Fruit fly (Drosophila melanogaster) whole organism, embryonic: Measurements from ENCODE around the gene p38b.

Experiments used
- Ada2b ChIP-seq: fragments of 200-800 bp; sonication (Bioruptor generic); IDR thresholded peaks from 2 replicates; pipeline ENCODE4 v1.3.6; 2022; ENCODE audit warnings: missing biosample characterization, missing genetic modification characterization
- Bdp1 ChIP-seq: fragments of 200-800 bp; sonication (Bioruptor generic); optimal IDR thresholded peaks from 3 replicates; lab custom pipeline; 2016; ENCODE audit warnings: missing biosample characterization, missing genetic modification characterization
- CG10267 ChIP-seq: fragments of 200-800 bp; sonication (Bioruptor generic); optimal IDR thresholded peaks from 2 replicates; lab custom pipeline; 2018; ENCODE audit warnings: missing biosample characterization, mild to moderate bottlenecking, missing genetic modification characterization, moderate library complexity
- CG11695 ChIP-seq: fragments of 200-800 bp; sonication (Bioruptor generic); IDR thresholded peaks from 3 replicates; pipeline ENCODE4 v1.3.6; 2022; ENCODE audit warnings: missing biosample characterization, missing genetic modification characterization
- CG14014 ChIP-seq: fragments of 200-800 bp; sonication (Bioruptor generic); IDR thresholded peaks from 2 replicates; pipeline ENCODE4 v1.3.6; 2022; ENCODE audit warnings: missing biosample characterization, missing genetic modification characterization
- CG14050 ChIP-seq: fragments of 200-800 bp; sonication (Bioruptor generic); IDR thresholded peaks from 3 replicates; pipeline ENCODE4 v1.3.6; 2022; ENCODE audit warnings: missing biosample characterization, missing genetic modification characterization
- CG15514 ChIP-seq: fragments of 200-800 bp; sonication (Bioruptor generic); optimal IDR thresholded peaks from 3 replicates; lab custom pipeline; 2017; ENCODE audit warnings: missing biosample characterization, missing genetic modification characterization, mild to moderate bottlenecking, moderate library complexity, missing genetic modification reagents
- CG1602 ChIP-seq: fragments of 200-800 bp; sonication (Bioruptor generic); optimal IDR thresholded peaks from 3 replicates; lab custom pipeline; 2016; ENCODE audit warnings: missing biosample characterization, missing genetic modification characterization
- CG1603 ChIP-seq: fragments of 200-800 bp; sonication (Bioruptor generic); optimal IDR thresholded peaks from 2 replicates; lab custom pipeline; 2019; ENCODE audit warnings: missing biosample characterization, mild to moderate bottlenecking, missing genetic modification characterization, moderate library complexity
- CG16779 ChIP-seq: fragments of 200-800 bp; sonication (Bioruptor generic); IDR thresholded peaks from 2 replicates; pipeline ENCODE4 v1.3.6; 2022; ENCODE audit warnings: missing biosample characterization, missing genetic modification characterization
- CG17328 ChIP-seq: fragments of 200-800 bp; sonication (Bioruptor generic); IDR thresholded peaks from 2 replicates; pipeline ENCODE4 v1.3.6; 2022; ENCODE audit warnings: missing biosample characterization, missing genetic modification characterization
- CG30020 ChIP-seq: fragments of 200-800 bp; optimal IDR thresholded peaks from 2 replicates; lab custom pipeline; 2019; ENCODE audit warnings: missing biosample characterization, mild to moderate bottlenecking, missing genetic modification characterization, moderate library complexity
- CG4617 ChIP-seq: fragments of 200-800 bp; sonication (Bioruptor generic); optimal IDR thresholded peaks from 3 replicates; lab custom pipeline; 2016; ENCODE audit warnings: missing biosample characterization, missing genetic modification characterization, borderline replicate concordance
- CG6791 ChIP-seq: fragments of 200-800 bp; sonication (Bioruptor generic); IDR thresholded peaks from 3 replicates; pipeline ENCODE4 v1.3.6; 2022; ENCODE audit warnings: missing biosample characterization, missing genetic modification characterization; ENCODE audit not compliant: partially characterized antibody
- CG7839 ChIP-seq: fragments of 200-800 bp; sonication (Bioruptor generic); optimal IDR thresholded peaks from 3 replicates; lab custom pipeline; 2018; ENCODE audit warnings: missing biosample characterization, mild to moderate bottlenecking, missing genetic modification characterization, moderate library complexity
- CG9797 ChIP-seq: fragments of 200-800 bp; sonication (Bioruptor generic); optimal IDR thresholded peaks from 3 replicates; lab custom pipeline; 2018; ENCODE audit warnings: missing biosample characterization, mild to moderate bottlenecking, missing genetic modification characterization
- CHES-1-like ChIP-seq: fragments of 200-800 bp; sonication (Bioruptor generic); optimal IDR thresholded peaks from 2 replicates; lab custom pipeline; 2016; ENCODE audit warnings: missing biosample characterization, missing genetic modification characterization
- CoRest ChIP-seq: fragments of 200-800 bp; sonication (Bioruptor generic); optimal IDR thresholded peaks from 3 replicates; lab custom pipeline; 2018; ENCODE audit warnings: missing biosample characterization, mild to moderate bottlenecking, missing genetic modification characterization, moderate library complexity
- Dip2 ChIP-seq: fragments of 200-800 bp; sonication (Bioruptor generic); IDR thresholded peaks from 2 replicates; pipeline ENCODE4 v1.3.6; 2022; ENCODE audit warnings: missing biosample characterization, missing genetic modification characterization
- Dll ChIP-seq: fragments of 200-800 bp; sonication (Bioruptor generic); IDR thresholded peaks from 4 replicates; pipeline ENCODE4 v1.3.6; 2022; ENCODE audit warnings: missing biosample characterization, missing genetic modification characterization; ENCODE audit not compliant: partially characterized antibody
- E2f1 ChIP-seq: fragments of 200-800 bp; sonication (Bioruptor generic); IDR thresholded peaks from 2 replicates; pipeline ENCODE4 v1.3.6; 2022; ENCODE audit warnings: missing biosample characterization, missing genetic modification characterization
- GATAe ChIP-seq: fragments of 200-800 bp; sonication (Bioruptor generic); conservative IDR thresholded peaks from 2 replicates; pipeline ENCODE4 v1.3.6; 2022; ENCODE audit warnings: missing biosample characterization, missing genetic modification characterization
- Gug ChIP-seq: fragments of 200-800 bp; sonication (Bioruptor generic); IDR thresholded peaks from 4 replicates; pipeline ENCODE4 v1.3.6; 2022; ENCODE audit warnings: missing biosample characterization, missing genetic modification characterization
- HHEX ChIP-seq: fragments of 200-800 bp; sonication (Bioruptor generic); optimal IDR thresholded peaks from 3 replicates; lab custom pipeline; 2017; ENCODE audit warnings: missing biosample characterization, mild to moderate bottlenecking, missing genetic modification characterization, missing genetic modification reagents
- HLH4C ChIP-seq: fragments of 200-800 bp; sonication (Bioruptor generic); IDR thresholded peaks from 3 replicates; pipeline ENCODE4 v1.3.6; 2022; ENCODE audit warnings: missing biosample characterization, missing genetic modification characterization; ENCODE audit not compliant: partially characterized antibody
- Hr78 ChIP-seq, 2 experiments: fragments of 200-800 bp in 1 of 2; fragments of >200 bp in 1 of 2; sonication (Bioruptor generic) in 1 of 2; optimal IDR thresholded peaks; 2 replicates each; lab custom pipeline; 2017 to 2019; ENCODE audit warnings: missing biosample characterization in 2 of 2, missing genetic modification characterization in 2 of 2, mild to moderate bottlenecking in 1 of 2, moderate library complexity in 1 of 2
- Kr ChIP-seq: fragments of 200-800 bp; sonication (Bioruptor generic); optimal IDR thresholded peaks from 2 replicates; lab custom pipeline; 2017; ENCODE audit warnings: missing biosample characterization, mild to moderate bottlenecking, missing genetic modification characterization
- MBD-R2 ChIP-seq: fragments of 200-800 bp; sonication (Bioruptor generic); IDR thresholded peaks from 2 replicates; pipeline ENCODE4 v1.3.6; 2022; ENCODE audit warnings: missing biosample characterization, missing genetic modification characterization
- Max ChIP-seq: fragments of 200-800 bp; sonication (Bioruptor generic); optimal IDR thresholded peaks from 2 replicates; lab custom pipeline; 2016; ENCODE audit warnings: missing biosample characterization, mild to moderate bottlenecking, missing genetic modification characterization
- Med ChIP-seq: fragments of 200-800 bp; sonication (Bioruptor generic); peaks from one replicate; lab custom pipeline; 2016; ENCODE audit warnings: missing biosample characterization, missing genetic modification characterization, mild to moderate bottlenecking, inconsistent platforms, moderate library complexity
- Opbp ChIP-seq: fragments of 200-800 bp; sonication (Bioruptor generic); IDR thresholded peaks from 3 replicates; pipeline ENCODE4 v1.3.6; 2022; ENCODE audit warnings: missing biosample characterization, missing genetic modification characterization; ENCODE audit not compliant: partially characterized antibody
- Ravus ChIP-seq: fragments of 200-800 bp; sonication (Bioruptor generic); IDR thresholded peaks from 2 replicates; pipeline ENCODE4 v1.3.6; 2022; ENCODE audit warnings: missing biosample characterization, missing genetic modification characterization
- ac ChIP-seq: fragments of 200-800 bp; sonication (Bioruptor generic); optimal IDR thresholded peaks from 3 replicates; lab custom pipeline; 2017; ENCODE audit warnings: missing biosample characterization, mild to moderate bottlenecking, missing genetic modification characterization
- bsh ChIP-seq, 2 experiments: fragments of 200-800 bp; sonication (Bioruptor generic); optimal IDR thresholded peaks; 2 replicates each; lab custom pipeline; 2017 to 2018; ENCODE audit warnings: mild to moderate bottlenecking in 2 of 2, missing biosample characterization in 2 of 2, missing genetic modification characterization in 2 of 2, moderate library complexity in 1 of 2
- caup ChIP-seq: fragments of 200-800 bp; sonication (Bioruptor generic); optimal IDR thresholded peaks from 3 replicates; lab custom pipeline; 2017; ENCODE audit warnings: missing biosample characterization, mild to moderate bottlenecking, missing genetic modification characterization, moderate library complexity; ENCODE audit not compliant: severe bottlenecking
- dan ChIP-seq: fragments of 200-800 bp; sonication (Bioruptor generic); IDR thresholded peaks from 2 replicates; pipeline ENCODE4 v1.3.6; 2022; ENCODE audit warnings: missing biosample characterization, missing genetic modification characterization
- dpn ChIP-seq, 2 experiments: fragments of 200-800 bp; sonication (Bioruptor generic); optimal IDR thresholded peaks; 3 replicates each; lab custom pipeline; 2016; ENCODE audit warnings: missing biosample characterization in 2 of 2, missing genetic modification characterization in 2 of 2
- gfzf ChIP-seq: fragments of 200-800 bp; sonication (Bioruptor generic); optimal IDR thresholded peaks from 2 replicates; lab custom pipeline; 2016; ENCODE audit warnings: missing biosample characterization, mild to moderate bottlenecking, missing genetic modification characterization, moderate library complexity
- hb ChIP-seq: fragments of 200-800 bp; sonication (Bioruptor generic); IDR thresholded peaks from 3 replicates; pipeline ENCODE4 v1.3.6; 2022; ENCODE audit warnings: missing biosample characterization, missing genetic modification characterization; ENCODE audit not compliant: partially characterized antibody
- kay ChIP-seq: fragments of 200-800 bp; sonication (Bioruptor generic); optimal IDR thresholded peaks from 2 replicates; lab custom pipeline; 2016; ENCODE audit warnings: missing biosample characterization, missing genetic modification characterization
- nerfin-2 ChIP-seq: fragments of 200-800 bp; sonication (Bioruptor generic); IDR thresholded peaks from 2 replicates; pipeline ENCODE4 v1.3.6; 2022; ENCODE audit warnings: missing biosample characterization, missing genetic modification characterization; ENCODE audit not compliant: partially characterized antibody
- nmo ChIP-seq: fragments of 200-800 bp; sonication (Bioruptor generic); optimal IDR thresholded peaks from 2 replicates; lab custom pipeline; 2018; ENCODE audit warnings: missing biosample characterization, mild to moderate bottlenecking, missing genetic modification characterization, moderate library complexity
- pzg ChIP-seq: fragments of 200-800 bp; sonication (Bioruptor generic); optimal IDR thresholded peaks from 3 replicates; lab custom pipeline; 2018; ENCODE audit warnings: missing biosample characterization, mild to moderate bottlenecking, missing genetic modification characterization, moderate library complexity
- row ChIP-seq: fragments of 200-800 bp; sonication (Bioruptor generic); IDR thresholded peaks from 3 replicates; pipeline ENCODE4 v1.3.6; 2022; ENCODE audit warnings: missing biosample characterization, missing genetic modification characterization
- slp2 ChIP-seq: fragments of 200-800 bp; sonication (Bioruptor generic); optimal IDR thresholded peaks from 2 replicates; lab custom pipeline; 2016; ENCODE audit warnings: missing biosample characterization, missing genetic modification characterization
- sna ChIP-seq: fragments of 200-800 bp; sonication (Bioruptor generic); IDR thresholded peaks from 2 replicates; pipeline ENCODE4 v1.3.6; 2022; ENCODE audit warnings: missing biosample characterization, missing genetic modification characterization; ENCODE audit not compliant: partially characterized antibody
- trem ChIP-seq: fragments of 200-800 bp; optimal IDR thresholded peaks from 3 replicates; lab custom pipeline; 2019; ENCODE audit warnings: missing biosample characterization, mild to moderate bottlenecking, missing genetic modification characterization, moderate library complexity
- vnd ChIP-seq: fragments of 200-800 bp; sonication (Bioruptor generic); IDR thresholded peaks from 3 replicates; pipeline ENCODE4 v1.3.6; 2022; ENCODE audit warnings: missing biosample characterization, missing genetic modification characterization; ENCODE audit not compliant: partially characterized antibody
- zen2 ChIP-seq: fragments of 200-800 bp; sonication (Bioruptor generic); IDR thresholded peaks from 3 replicates; pipeline ENCODE4 v1.3.6; 2022; ENCODE audit warnings: missing biosample characterization, missing genetic modification characterization; ENCODE audit not compliant: partially characterized antibody

p38b gene

DNA sequence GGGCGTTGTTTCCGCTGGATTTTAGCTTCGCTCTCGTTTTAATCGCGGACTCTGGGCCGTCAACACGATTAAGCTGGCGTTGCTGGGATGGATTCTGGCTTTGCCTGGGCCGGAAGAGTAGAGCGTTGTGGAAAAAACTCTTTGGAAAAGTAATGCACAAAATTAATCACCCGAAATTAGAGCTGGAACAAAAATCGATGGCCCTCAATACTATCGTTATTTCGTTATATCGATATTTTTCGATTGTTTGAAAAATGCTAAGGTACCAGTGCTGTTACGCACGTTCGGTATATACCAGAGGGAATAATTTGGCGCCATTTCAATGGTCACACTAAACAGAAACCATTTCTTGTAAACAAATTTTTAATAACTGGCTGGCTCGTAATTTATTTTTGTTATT lies 49.1 kb downstream of the p38b start, which contains the start of the genes Arpc1 and Orc5 (continued):
- TF ChIP-seq caup (GFP tag; lab: Kevin White, UChicago) (no peak), CG14050 (GFP tag; lab: Robert Waterston, UW) (no peak), CG6791 (GFP tag; lab: Robert Waterston, UW) (peak; percentile 93), nerfin-2 (GFP tag; lab: Robert Waterston, UW) (peak; percentile 64), pzg (GFP tag; lab: Kevin White, UChicago) (peak; percentile 96), CG14014 (GFP tag; lab: Robert Waterston, UW) (no peak), dan (no peak), CG15514 (peak; percentile 51), Hr78 (GFP tag; optimal IDR thresholded peaks at IDR 0.05; lab: Kevin White, UChicago) (no peak), CoRest (tag; lab: Kevin White, UChicago) (peak; percentile 25), CG1602 (GFP tag; lab: Kevin White, UChicago) (no peak), HHEX (no peak), zen2 (peak; percentile 72), CG11695 (no peak), CG1603 (tag; lab: Kevin White, UChicago) (no peak), nmo (GFP tag; lab: Kevin White, UChicago) (peak; percentile 52), sna (GFP tag; lab: Robert Waterston, UW) (peak; percentile 84), bsh (GFP tag; optimal IDR thresholded peaks at IDR 0.05; lab: Kevin White, UChicago) (no peak), vnd (GFP tag; lab: Robert Waterston, UW) (peak; percentile 73), Ravus (GFP tag; lab: Robert Waterston, UW) (no peak), ac (GFP tag; lab: Kevin White, UChicago) (no peak), Med (GFP tag; lab: Kevin White, UChicago) (peak; percentile 76), row (GFP tag; lab: Robert Waterston, UW) (peak; percentile 36; the same call in 1 of the 3 replicates), GATAe (GFP tag; lab: Robert Waterston, UW) (no peak), CG17328 (GFP tag; lab: Robert Waterston, UW) (no peak), Dip2 (GFP tag; lab: Robert Waterston, UW) (no peak), MBD-R2 (GFP tag; lab: Robert Waterston, UW) (peak; percentile 90), Dll (peak; percentile 88), CHES-1-like (GFP tag; lab: Kevin White, UChicago) (peak; percentile 54), hb (GFP tag; lab: Robert Waterston, UW) (peak; percentile 83), dpn (GFP tag; optimal IDR thresholded peaks at IDR 0.05; lab: Kevin White, UChicago) (peak in 1 of 2 experiments; percentile 27), Ada2b (GFP tag; lab: Robert Waterston, UW) (no peak), slp2 (GFP tag; lab: Kevin White, UChicago) (no peak), Max (no peak), Gug (GFP tag; lab: Robert Waterston, UW) (no peak), CG10267 (tag; lab: Kevin White, UChicago) (peak; percentile 62), E2f1 (peak; percentile 76), trem (tag; lab: Kevin White, UChicago) (peak; percentile 76), Bdp1 (GFP tag; lab: Kevin White, UChicago) (no peak), CG9797 (GFP tag; lab: Kevin White, UChicago) (peak; percentile 86), CG7839 (tag; lab: Kevin White, UChicago) (no peak), kay (GFP tag; lab: Kevin White, UChicago) (peak; percentile 78), CG30020 (tag; lab: Kevin White, UChicago) (peak; percentile 39), Kr (GFP tag; lab: Kevin White, UChicago) (no peak), CG16779 (GFP tag; lab: Robert Waterston, UW) (no peak), gfzf (GFP tag; lab: Kevin White, UChicago) (peak; percentile 93), CG4617 (peak; percentile 79), HLH4C (GFP tag; lab: Robert Waterston, UW) (peak; percentile 77), Opbp (GFP tag; lab: Robert Waterston, UW) (peak; percentile 89)
